Worm (Caenorhabditis elegans): Measurements from ENCODE around the gene Y9C2UA.1.

Y9C2UA.1 gene

DNA sequence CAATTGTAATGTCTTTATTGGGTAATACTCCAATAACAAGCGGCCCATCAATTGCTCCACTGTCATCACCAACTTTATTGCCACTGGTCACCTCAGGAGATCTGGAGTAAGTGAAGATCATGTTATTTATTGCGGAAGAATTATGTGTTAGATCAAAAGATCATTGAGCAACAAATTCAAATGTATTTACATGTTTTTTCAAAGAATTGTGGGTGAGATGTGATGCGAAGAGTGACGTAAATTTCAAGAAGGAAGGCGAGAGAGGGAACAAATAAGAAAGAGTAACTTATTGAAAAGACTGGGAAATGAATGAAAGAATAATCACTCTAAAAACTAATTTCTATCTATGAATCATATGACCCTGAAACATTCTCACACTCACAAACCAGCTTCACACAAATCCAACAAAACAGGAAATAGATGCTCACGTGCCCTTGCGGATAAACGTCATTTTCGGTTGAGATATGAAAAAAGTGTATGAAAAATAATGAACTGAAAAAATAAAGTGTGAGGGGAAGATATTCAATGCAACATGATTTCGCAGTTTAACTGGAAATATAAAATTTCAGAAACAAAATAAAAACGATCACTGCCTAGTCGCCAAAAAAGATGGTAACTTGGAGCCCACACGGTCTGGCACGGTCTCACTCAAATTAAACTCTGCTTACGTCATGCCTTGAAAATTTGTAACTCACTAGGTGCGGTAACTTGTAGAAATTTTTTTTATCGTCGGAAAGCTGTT is 18.5 kb upstream of the Y9C2UA.1 start:
- TF ChIP-seq F37B4.10 (GFP tag; IDR thresholded peaks at IDR 0.05) (no peak), bed-2 (GFP tag; IDR thresholded peaks at IDR 0.05) (no peak), ccch-3 (GFP tag; optimal IDR thresholded peaks at IDR 0.05) (no peak), efl-1 (GFP tag; optimal IDR thresholded peaks at IDR 0.05) (no peak), mxl-1 (tag; optimal IDR thresholded peaks at IDR 0.05) (no peak), tbx-9 (tag; optimal IDR thresholded peaks at IDR 0.05; ENCODE audit: borderline replicate concordance) (no peak), B0261.1 (tag; optimal IDR thresholded peaks at IDR 0.05) (no peak), lin-26 (GFP tag; IDR thresholded peaks at IDR 0.05) (no peak), lag-1 (GFP tag; IDR thresholded peaks at IDR 0.05) (no peak), cebp-1 (GFP tag; IDR thresholded peaks at IDR 0.05) (no peak), cebp-1 (tag; optimal IDR thresholded peaks at IDR 0.05) (no peak), pbrm-1 (GFP tag; IDR thresholded peaks at IDR 0.05) (no peak), madf-3 (GFP tag; IDR thresholded peaks at IDR 0.05) (no peak), F10E7.11 (tag; optimal IDR thresholded peaks at IDR 0.05) (no peak), egl-18 (GFP tag; IDR thresholded peaks at IDR 0.05) (no peak), ztf-3 (GFP tag; optimal IDR thresholded peaks at IDR 0.05) (no peak), Y95B8A.8 (GFP tag; IDR thresholded peaks at IDR 0.05) (no peak), nhr-90 (tag; optimal IDR thresholded peaks at IDR 0.05) (no peak)

DNA sequence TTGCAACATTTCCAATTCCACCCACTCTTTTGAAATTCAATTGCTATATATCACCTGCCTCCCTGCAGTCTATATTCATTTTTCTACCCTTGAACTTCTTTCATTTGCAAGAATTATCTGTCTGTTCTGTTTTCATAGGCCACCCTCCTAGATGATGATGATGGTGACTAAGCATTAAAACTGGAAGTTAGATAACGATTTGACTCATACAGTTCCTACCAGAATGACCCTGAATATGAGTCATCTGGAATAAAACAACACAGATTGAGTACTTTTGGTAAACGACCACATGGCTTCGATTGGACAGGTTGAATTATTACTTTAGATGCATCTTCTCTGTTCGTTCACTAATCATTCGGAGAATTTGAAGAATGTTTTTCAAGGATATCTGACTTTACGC is 15.1 kb upstream of the Y9C2UA.1 start:
- no peak for TF ChIP-seq F52B5.7 (tag; optimal IDR thresholded peaks at IDR 0.05)
- TF ChIP-seq repo-1 (tag; optimal IDR thresholded peaks at IDR 0.05), result no peak
- no peak for TF ChIP-seq nfyb-1 (GFP tag; IDR thresholded peaks at IDR 0.05)
- no peak for TF ChIP-seq attf-6 (GFP tag; IDR thresholded peaks at IDR 0.05)
- no peak for TF ChIP-seq dpl-1 (GFP tag; optimal IDR thresholded peaks at IDR 0.05)
- TF ChIP-seq ztf-6 (GFP tag; IDR thresholded peaks at IDR 0.05), result no peak
- no peak for TF ChIP-seq ztf-22 (GFP tag; optimal IDR thresholded peaks at IDR 0.05)
- TF ChIP-seq sptf-2 (GFP tag; optimal IDR thresholded peaks at IDR 0.05), result no peak
- TF ChIP-seq C17E4.6 (GFP tag; IDR thresholded peaks at IDR 0.05), result no peak
- TF ChIP-seq ceh-91 (GFP tag; IDR thresholded peaks at IDR 0.05), result no peak
- TF ChIP-seq attf-3 (GFP tag; conservative IDR thresholded peaks at IDR 0.05), result no peak
- TF ChIP-seq ztf-26 (tag; optimal IDR thresholded peaks at IDR 0.05), result no peak
- no peak for TF ChIP-seq lin-26 (GFP tag; IDR thresholded peaks at IDR 0.05)
- TF ChIP-seq F49E8.2 (tag; optimal IDR thresholded peaks at IDR 0.05; ENCODE audit: insufficient read depth), result no peak

DNA sequence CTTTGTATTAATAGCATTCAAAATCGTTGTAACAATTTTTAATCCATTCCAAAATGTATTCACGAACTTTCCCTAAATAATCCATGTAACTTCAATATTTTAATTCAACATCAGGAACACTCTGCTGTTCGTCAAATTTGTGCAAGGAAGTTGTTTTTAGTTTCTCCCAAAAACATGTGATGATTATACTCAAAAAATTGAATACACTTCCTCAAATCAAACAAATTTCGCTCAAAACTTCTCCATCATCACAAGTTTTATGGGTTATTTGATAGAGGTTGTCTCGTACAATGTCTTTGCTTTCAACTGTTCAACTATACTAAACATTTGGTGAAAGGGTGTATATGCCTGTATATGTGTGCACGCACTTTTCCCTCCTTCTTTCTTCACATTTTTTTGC is 14.4 kb upstream of the Y9C2UA.1 start:
- no peak for TF ChIP-seq ZK185.1 (tag; optimal IDR thresholded peaks at IDR 0.05; ENCODE audit: poor library complexity, severe bottlenecking)
- TF ChIP-seq nhr-80 (tag; optimal IDR thresholded peaks at IDR 0.05), result peak; percentile 12

DNA sequence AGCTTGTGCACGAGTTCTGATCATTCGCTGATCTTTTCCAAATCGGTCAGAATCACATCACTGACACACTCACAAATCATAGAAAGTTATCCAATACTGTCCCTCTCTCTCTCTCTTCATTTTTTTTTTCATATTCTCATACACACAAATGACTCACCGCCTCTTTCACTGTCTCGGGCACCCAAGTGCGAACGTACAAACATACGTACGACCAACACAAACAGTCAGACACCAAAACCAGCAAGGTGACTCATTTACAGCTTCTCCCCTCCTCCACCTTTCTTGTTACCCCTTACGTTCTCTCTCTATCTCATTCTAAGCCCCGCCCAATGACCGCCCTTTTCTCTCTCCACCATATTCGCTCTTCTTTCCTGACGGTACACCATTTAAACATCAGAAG is 12.5 kb upstream of the Y9C2UA.1 start:
- no peak for TF ChIP-seq K12H6.12 (tag; optimal IDR thresholded peaks at IDR 0.05)
- no peak for TF ChIP-seq snpc-1.1 (tag; optimal IDR thresholded peaks at IDR 0.05; ENCODE audit: insufficient read depth)
- TF ChIP-seq somi-1 (GFP tag; optimal IDR thresholded peaks at IDR 0.05), result no peak
- no peak for TF ChIP-seq zfh-2 (GFP tag; conservative IDR thresholded peaks at IDR 0.05)
- TF ChIP-seq dpl-1 (GFP tag; optimal IDR thresholded peaks at IDR 0.05), result no peak
- no peak for TF ChIP-seq madf-8 (GFP tag; conservative IDR thresholded peaks at IDR 0.05)
- TF ChIP-seq egl-18 (GFP tag; IDR thresholded peaks at IDR 0.05), result no peak
- TF ChIP-seq dpff-1 (tag; optimal IDR thresholded peaks at IDR 0.05), result no peak
- no peak for TF ChIP-seq hmg-20 (GFP tag; IDR thresholded peaks at IDR 0.05)
- TF ChIP-seq snpc-4 (GFP tag; optimal IDR thresholded peaks at IDR 0.05), result no peak
- no peak for TF ChIP-seq snpc-4 (tag; optimal IDR thresholded peaks at IDR 0.05)
- TF ChIP-seq F57A8.1 (GFP tag; optimal IDR thresholded peaks at IDR 0.05), result no peak
- TF ChIP-seq C17E4.6 (GFP tag; IDR thresholded peaks at IDR 0.05), result no peak
- no peak for TF ChIP-seq Y56A3A.18 (GFP tag; IDR thresholded peaks at IDR 0.05)
